Fruit fly (Drosophila melanogaster) whole organism: Measurements from ENCODE around the gene CG42814.

Experiments used
- CG8478 ChIP-seq: fragments of >200 bp; optimal IDR thresholded peaks from 2 replicates; lab custom pipeline; 2018; ENCODE audit warnings: inconsistent platforms
- Dll ChIP-seq: fragments of >200 bp; optimal IDR thresholded peaks from 2 replicates; lab custom pipeline; 2017
- EcR ChIP-seq, 2 experiments: fragments of >200 bp; optimal IDR thresholded peaks; 2 replicates each; lab custom pipeline; 2017; ENCODE audit warnings: missing biosample characterization in 2 of 2, missing genetic modification characterization in 2 of 2, missing genetic modification reagents in 2 of 2
- pan ChIP-seq: fragments of >200 bp; optimal IDR thresholded peaks from 2 replicates; lab custom pipeline; 2017
- psq ChIP-seq: fragments of >200 bp; optimal IDR thresholded peaks from 2 replicates; lab custom pipeline; 2017
- usp ChIP-seq: fragments of >200 bp; optimal IDR thresholded peaks from 2 replicates; lab custom pipeline; 2017; ENCODE audit warnings: missing biosample characterization, missing genetic modification characterization, mixed read lengths

CG42814 gene

dm6 chr3R:27209561-27210275, 19.6 kb downstream of the CG42814 start:
- TF ChIP-seq CG8478 (lab: Kevin White, UChicago), result no peak
- no peak for TF ChIP-seq usp (GFP tag; lab: Kevin White, UChicago)
- TF ChIP-seq Dll (lab: Kevin White, UChicago), result no peak
- no peak for TF ChIP-seq psq (lab: Kevin White, UChicago)
- no peak for TF ChIP-seq EcR (GFP tag; optimal IDR thresholded peaks at IDR 0.05; lab: Kevin White, UChicago)

DNA sequence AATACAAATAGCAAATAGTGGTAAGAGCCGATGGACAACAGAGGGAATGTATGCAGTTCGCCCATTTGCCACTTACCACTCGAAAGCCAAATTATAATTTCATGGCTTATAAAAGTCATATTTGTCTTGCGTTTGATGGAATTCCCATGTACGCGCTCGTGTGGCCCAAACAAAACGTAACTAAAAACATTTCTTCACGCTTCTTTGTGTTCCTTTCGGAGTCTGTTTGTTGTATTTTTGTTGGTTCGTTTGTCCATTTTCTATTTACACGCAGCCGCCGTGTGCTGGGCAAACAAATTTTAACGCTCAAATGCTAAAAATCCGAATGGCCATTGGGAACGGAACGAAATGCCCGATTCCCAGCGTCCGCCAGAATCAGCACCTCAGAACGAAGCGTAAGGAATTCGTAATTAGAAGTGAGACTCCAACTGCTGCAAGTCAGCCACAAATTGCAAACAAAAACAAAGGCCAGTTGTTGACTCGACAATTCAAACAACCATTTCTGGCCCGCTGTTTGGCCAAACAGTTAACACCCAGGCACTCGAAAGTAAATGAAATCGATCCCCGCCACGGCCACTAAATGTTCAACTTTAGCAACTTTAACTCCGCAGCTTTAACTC, 20.4 kb downstream of the CG42814 start:
- TF ChIP-seq CG8478 (lab: Kevin White, UChicago) (no peak), Dll (lab: Kevin White, UChicago) (no peak), pan (lab: Kevin White, UChicago) (no peak), usp (GFP tag; lab: Kevin White, UChicago) (no peak), EcR (GFP tag; optimal IDR thresholded peaks at IDR 0.05; lab: Kevin White, UChicago) (no peak), psq (lab: Kevin White, UChicago) (no peak)

- TF ChIP-seq EcR (GFP tag; optimal IDR thresholded peaks at IDR 0.05; lab: Kevin White, UChicago) (no peak), psq (lab: Kevin White, UChicago) (no peak), usp (GFP tag; lab: Kevin White, UChicago) (no peak), CG8478 (lab: Kevin White, UChicago) (no peak), Dll (lab: Kevin White, UChicago) (no peak), pan (lab: Kevin White, UChicago) (no peak)
Measured at dm6 chr3R:27204694-27205414, 24.4 kb downstream of the CG42814 start.

- TF ChIP-seq EcR (GFP tag; optimal IDR thresholded peaks at IDR 0.05; lab: Kevin White, UChicago) (no peak), pan (lab: Kevin White, UChicago) (no peak), psq (lab: Kevin White, UChicago) (no peak), usp (GFP tag; lab: Kevin White, UChicago) (no peak), Dll (lab: Kevin White, UChicago) (no peak), CG8478 (lab: Kevin White, UChicago) (no peak)
Measured at dm6 chr3R:27203856-27204255, 25.4 kb downstream of the CG42814 start.

DNA sequence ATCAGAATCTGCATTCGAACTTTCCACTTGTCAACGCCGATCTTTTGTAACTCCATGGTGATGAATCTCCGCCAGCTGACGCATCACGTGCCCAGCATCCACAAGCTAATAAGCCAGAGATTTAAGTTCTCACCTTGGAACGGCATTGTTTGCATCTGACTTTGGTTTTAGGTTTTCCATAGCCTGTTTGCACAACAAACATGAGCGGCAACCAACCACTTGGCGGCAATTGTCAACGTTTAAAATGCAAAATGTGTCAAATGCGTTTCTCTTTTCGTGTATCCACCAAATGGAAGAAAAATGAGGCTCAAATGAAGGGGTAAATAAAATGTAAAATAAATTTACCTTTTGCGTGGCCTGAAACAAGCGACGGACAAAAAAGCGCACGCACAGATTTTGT, 26.9 kb downstream of the CG42814 start:
- TF ChIP-seq psq (lab: Kevin White, UChicago), result no peak
- no peak for TF ChIP-seq usp (GFP tag; lab: Kevin White, UChicago)
- TF ChIP-seq EcR (GFP tag; optimal IDR thresholded peaks at IDR 0.05; lab: Kevin White, UChicago), result no peak
- TF ChIP-seq CG8478 (lab: Kevin White, UChicago), result no peak
- TF ChIP-seq Dll (lab: Kevin White, UChicago), result no peak
- no peak for TF ChIP-seq pan (lab: Kevin White, UChicago)

dm6 chr3R:27201538-27202281, 27.6 kb downstream of the CG42814 start:
- TF ChIP-seq EcR (GFP tag; optimal IDR thresholded peaks at IDR 0.05; lab: Kevin White, UChicago), result no peak
- peak; percentile 41 for TF ChIP-seq Dll (lab: Kevin White, UChicago)
- TF ChIP-seq usp (GFP tag; lab: Kevin White, UChicago), result no peak
- no peak for TF ChIP-seq psq (lab: Kevin White, UChicago)
- no peak for TF ChIP-seq pan (lab: Kevin White, UChicago)

DNA sequence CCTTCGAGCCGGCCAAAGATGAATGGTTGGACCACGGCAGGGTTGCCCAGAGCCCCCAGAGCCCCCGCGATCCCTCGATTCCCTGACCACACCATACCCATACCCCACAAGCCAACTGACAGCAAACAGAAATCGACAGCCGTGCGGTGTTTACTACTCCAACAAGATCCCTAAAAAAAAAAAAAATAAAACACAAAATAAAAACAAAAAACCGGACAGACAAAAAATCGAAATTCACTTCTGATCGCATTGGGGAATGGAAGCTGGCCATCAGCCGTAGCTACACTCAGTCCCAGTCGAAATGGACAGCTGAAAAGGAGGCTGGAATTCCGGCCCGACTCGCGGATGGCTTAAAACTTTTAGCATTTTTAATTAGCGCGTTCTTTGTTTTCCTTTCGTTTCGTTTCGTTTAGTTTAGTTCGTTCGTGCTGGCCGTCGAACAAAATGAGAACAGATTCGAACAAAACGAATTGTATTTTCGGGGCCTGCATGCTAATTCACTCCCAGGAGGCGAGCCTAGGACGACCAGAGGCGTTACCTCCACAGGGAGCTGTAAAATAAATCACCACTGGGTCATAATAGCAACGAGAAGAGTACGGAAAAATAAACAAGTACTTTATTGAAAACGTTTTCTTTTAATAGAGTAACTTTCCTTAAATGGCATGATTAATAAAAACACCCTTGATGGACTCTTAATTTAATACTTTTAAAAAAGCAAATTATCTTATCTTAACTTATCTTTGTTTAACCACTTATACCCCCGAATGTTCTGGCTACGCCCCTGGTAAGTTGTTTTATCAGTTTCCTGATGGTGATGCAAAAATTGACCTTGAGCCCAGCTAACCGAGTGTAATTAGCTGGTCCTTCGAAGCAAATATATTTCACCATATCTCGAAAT, 30.1 kb downstream of the CG42814 start:
- no peak for TF ChIP-seq Dll (lab: Kevin White, UChicago)
- TF ChIP-seq psq (lab: Kevin White, UChicago), result no peak
- TF ChIP-seq CG8478 (lab: Kevin White, UChicago), result no peak
- no peak for TF ChIP-seq EcR (GFP tag; optimal IDR thresholded peaks at IDR 0.05; lab: Kevin White, UChicago)
- TF ChIP-seq usp (GFP tag; lab: Kevin White, UChicago), result no peak
- TF ChIP-seq pan (lab: Kevin White, UChicago), result no peak

- TF ChIP-seq usp (GFP tag; lab: Kevin White, UChicago) (no peak), EcR (GFP tag; optimal IDR thresholded peaks at IDR 0.05; lab: Kevin White, UChicago) (no peak), psq (lab: Kevin White, UChicago) (no peak), Dll (lab: Kevin White, UChicago) (no peak), CG8478 (lab: Kevin White, UChicago) (no peak), pan (lab: Kevin White, UChicago) (no peak)
Measured at dm6 chr3R:27197581-27197980, 31.7 kb downstream of the CG42814 start.

dm6 chr3R:27196866-27197265, 32.4 kb downstream of the CG42814 start:
- TF ChIP-seq Dll (lab: Kevin White, UChicago) (no peak), EcR (GFP tag; optimal IDR thresholded peaks at IDR 0.05; lab: Kevin White, UChicago) (no peak), psq (lab: Kevin White, UChicago) (no peak), pan (lab: Kevin White, UChicago) (no peak), usp (GFP tag; lab: Kevin White, UChicago) (no peak), CG8478 (lab: Kevin White, UChicago) (no peak)
